Worm (Caenorhabditis elegans) whole organism, L4 larva: ENCODE data around the gene Y69H2.10.

ENCODE experiments used
- D1046.2 ChIP-seq: fragments of 200-800 bp; sonication (Bioruptor generic); IDR thresholded peaks from 2 replicates; pipeline ENCODE4 v1.3.6; 2022; ENCODE audit warnings: missing genetic modification characterization, missing compliant biosample characterization
- ama-1 ChIP-seq: fragments of 150-350 bp; optimal IDR thresholded peaks from 2 replicates; lab custom pipeline; 2014; ENCODE audit warnings: inconsistent platforms, mixed read lengths
- ces-1 ChIP-seq: fragments of 150-350 bp; sonication (generic microtip); optimal IDR thresholded peaks from 4 replicates; lab custom pipeline; 2014; ENCODE audit warnings: missing biosample characterization, missing genetic modification reagents, missing genetic modification characterization
- fkh-10 ChIP-seq: fragments of 150-350 bp; optimal IDR thresholded peaks from 2 replicates; lab custom pipeline; 2014; ENCODE audit warnings: missing biosample characterization, missing genetic modification reagents, missing genetic modification characterization
- lin-15B ChIP-seq: fragments of 150-350 bp; sonication (generic microtip); optimal IDR thresholded peaks from 3 replicates; lab custom pipeline; 2014; ENCODE audit warnings: missing biosample characterization, missing genetic modification characterization
- lin-39 ChIP-seq: fragments of 150-350 bp; optimal IDR thresholded peaks from 2 replicates; lab custom pipeline; 2014; ENCODE audit warnings: missing biosample characterization, missing genetic modification reagents, missing genetic modification characterization
- nhr-25 ChIP-seq: sonication (generic microtip); optimal IDR thresholded peaks from 2 replicates; lab custom pipeline; 2017; ENCODE audit warnings: missing genetic modification characterization, mild to moderate bottlenecking, missing compliant biosample characterization, antibody characterized with exemption, moderate library complexity, borderline replicate concordance; ENCODE audit not compliant: insufficient read depth
- nhr-28 ChIP-seq: fragments of 150-350 bp; optimal IDR thresholded peaks from 2 replicates; lab custom pipeline; 2014; ENCODE audit warnings: missing biosample characterization, missing genetic modification characterization
- skn-1 ChIP-seq: fragments of 150-350 bp; optimal IDR thresholded peaks from 2 replicates; lab custom pipeline; 2014; ENCODE audit warnings: missing biosample characterization, missing genetic modification characterization
- zag-1 ChIP-seq: fragments of 150-350 bp; optimal IDR thresholded peaks from 2 replicates; lab custom pipeline; 2014; ENCODE audit warnings: missing biosample characterization, missing genetic modification characterization
- zfp-3 ChIP-seq: fragments of 200-800 bp; sonication (Bioruptor generic); conservative IDR thresholded peaks from 2 replicates; pipeline ENCODE4 v1.3.6; 2022; ENCODE audit warnings: missing genetic modification reagents, missing genetic modification characterization, missing compliant biosample characterization

- TF ChIP-seq nhr-25 (tag; lab: Kevin White, UChicago) = peak; percentile 58
- TF ChIP-seq lin-39 (tag; lab: Kevin White, UChicago) = no peak
- no peak for TF ChIP-seq lin-15B (tag; lab: Kevin White, UChicago)
- no peak for TF ChIP-seq zfp-3 (GFP tag; lab: Robert Waterston, UW)
- TF ChIP-seq skn-1 = no peak
- no peak for TF ChIP-seq ces-1 (GFP tag; lab: Kevin White, UChicago)
- no peak for TF ChIP-seq D1046.2 (GFP tag; lab: Robert Waterston, UW)
- TF ChIP-seq zag-1 (tag; lab: Kevin White, UChicago) = no peak
- peak; percentile 8 for TF ChIP-seq nhr-28
- TF ChIP-seq fkh-10 = no peak
- TF ChIP-seq ama-1 = peak; percentile 85
These were observed 32.4 kb upstream of the Y69H2.10 start for ce11 chrV:18637544-18638366.
